Worm (Caenorhabditis elegans) whole organism, L2 larva: Measurements from ENCODE around the gene T08E11.1.

Experiments used
- R02D3.7 ChIP-seq: fragments of 150-350 bp; optimal IDR thresholded peaks from 2 replicates; lab custom pipeline; 2014; ENCODE audit warnings: missing biosample characterization, missing genetic modification characterization
- ama-1 ChIP-seq: fragments of 150-350 bp; optimal IDR thresholded peaks from 2 replicates; lab custom pipeline; 2018; ENCODE audit warnings: inconsistent platforms
- ceh-16 ChIP-seq: fragments of 150-350 bp; optimal IDR thresholded peaks from 2 replicates; lab custom pipeline; 2014; ENCODE audit warnings: missing biosample characterization, missing genetic modification characterization
- elt-1 ChIP-seq: fragments of 150-350 bp; optimal IDR thresholded peaks from 2 replicates; lab custom pipeline; 2014; ENCODE audit warnings: missing biosample characterization, missing genetic modification characterization
- nhr-237 ChIP-seq: fragments of 150-350 bp; optimal IDR thresholded peaks from 2 replicates; lab custom pipeline; 2014; ENCODE audit warnings: missing biosample characterization, missing genetic modification characterization
- sma-3 ChIP-seq: sonication (generic microtip); optimal IDR thresholded peaks from 2 replicates; lab custom pipeline; 2016; ENCODE audit warnings: missing genetic modification reagents, missing genetic modification characterization, missing compliant biosample characterization
- snpc-4 ChIP-seq: fragments of 150-350 bp; optimal IDR thresholded peaks from 2 replicates; lab custom pipeline; 2014; ENCODE audit warnings: missing biosample characterization, missing genetic modification characterization
- unc-39 ChIP-seq: fragments of 150-350 bp; optimal IDR thresholded peaks from 2 replicates; lab custom pipeline; 2014; ENCODE audit warnings: missing biosample characterization, missing genetic modification characterization
- unc-55 ChIP-seq: fragments of 150-350 bp; sonication (generic microtip); optimal IDR thresholded peaks from 3 replicates; lab custom pipeline; 2014; ENCODE audit warnings: missing biosample characterization, missing genetic modification reagents, missing genetic modification characterization
- unc-62 ChIP-seq: fragments of 150-350 bp; optimal IDR thresholded peaks from 2 replicates; lab custom pipeline; 2014; ENCODE audit warnings: missing biosample characterization, missing genetic modification reagents, missing genetic modification characterization
- ztf-4 ChIP-seq: fragments of 150-350 bp; optimal IDR thresholded peaks from 2 replicates; lab custom pipeline; 2014; ENCODE audit warnings: missing biosample characterization, missing genetic modification characterization

DNA sequence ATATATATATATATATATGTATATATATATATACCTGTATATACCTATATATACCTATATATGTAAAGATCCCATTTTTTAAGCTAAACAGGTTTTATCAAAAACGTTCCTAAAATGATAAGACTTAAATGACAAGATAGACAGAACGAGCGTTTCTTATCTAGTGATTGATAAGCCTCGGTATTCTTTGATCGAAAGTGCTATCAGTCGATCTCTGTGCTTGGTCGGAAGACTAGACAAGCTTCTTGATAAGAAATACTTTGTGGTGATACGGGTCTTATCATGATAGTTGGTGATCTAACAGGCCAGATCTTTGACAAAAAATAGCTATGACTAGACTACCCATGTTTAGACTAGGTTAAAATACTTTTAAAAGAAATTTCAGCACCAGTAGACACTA, 15.4 kb downstream of the T08E11.1 start:
- TF ChIP-seq ztf-4 (no peak), elt-1 (no peak), snpc-4 (tag; lab: Kevin White, UChicago) (no peak), unc-62 (GFP tag; lab: Kevin White, UChicago) (no peak), sma-3 (peak; percentile 57), unc-55 (GFP tag; lab: Kevin White, UChicago) (no peak), unc-39 (no peak), nhr-237 (no peak), R02D3.7 (tag; lab: Kevin White, UChicago) (no peak), ceh-16 (no peak), ama-1 (lab: Kevin White, UChicago) (no peak)
